Worm (Caenorhabditis elegans) whole organism, mixed stage, embryonic: ENCODE measurements around the gene clec-60.

Experiments
- M03D4.4 ChIP-seq: sonication (generic microtip); optimal IDR thresholded peaks from 2 replicates; lab custom pipeline; 2017; ENCODE audit warnings: mild to moderate bottlenecking, missing genetic modification characterization, missing compliant biosample characterization
- bed-3 ChIP-seq: fragments of 200-800 bp; sonication (Bioruptor generic); optimal IDR thresholded peaks from 3 replicates; lab custom pipeline; 2018; ENCODE audit warnings: mild to moderate bottlenecking, missing genetic modification characterization, moderate library complexity, missing compliant biosample characterization
- blmp-1 ChIP-seq: fragments of 150-350 bp; optimal IDR thresholded peaks from 2 replicates; lab custom pipeline; 2014; ENCODE audit warnings: missing biosample characterization, missing genetic modification characterization
- ceh-43 ChIP-seq: fragments of 200-800 bp; sonication (Bioruptor generic); optimal IDR thresholded peaks from 2 replicates; lab custom pipeline; 2018; ENCODE audit warnings: mild to moderate bottlenecking, missing genetic modification characterization, moderate library complexity, missing compliant biosample characterization
- ces-1 ChIP-seq: fragments of 150-350 bp; optimal IDR thresholded peaks from 2 replicates; lab custom pipeline; 2014; ENCODE audit warnings: missing biosample characterization, missing genetic modification reagents, missing genetic modification characterization
- cnd-1 ChIP-seq: fragments of 200-800 bp; sonication (Bioruptor generic); optimal IDR thresholded peaks from 2 replicates; lab custom pipeline; 2018; ENCODE audit warnings: mild to moderate bottlenecking, missing genetic modification characterization, missing compliant biosample characterization
- drap-1 ChIP-seq: fragments of 200-800 bp; sonication (Bioruptor generic); optimal IDR thresholded peaks from 3 replicates; lab custom pipeline; 2018; ENCODE audit warnings: mild to moderate bottlenecking, missing genetic modification characterization, missing compliant biosample characterization
- elt-1 ChIP-seq: sonication (generic microtip); optimal IDR thresholded peaks from 2 replicates; lab custom pipeline; 2017; ENCODE audit warnings: missing genetic modification characterization, mild to moderate bottlenecking, missing compliant biosample characterization, antibody characterized with exemption, moderate library complexity, borderline replicate concordance; ENCODE audit not compliant: insufficient read depth
- flh-1 ChIP-seq: fragments of 200-800 bp; sonication (Bioruptor generic); optimal IDR thresholded peaks from 2 replicates; lab custom pipeline; 2018; ENCODE audit warnings: mild to moderate bottlenecking, missing genetic modification characterization, moderate library complexity, missing compliant biosample characterization
- ham-2 ChIP-seq: fragments of 200-800 bp; sonication (Bioruptor generic); optimal IDR thresholded peaks from 2 replicates; lab custom pipeline; 2018; ENCODE audit warnings: mild to moderate bottlenecking, missing genetic modification characterization, missing compliant biosample characterization
- hlh-1 ChIP-seq: fragments of 150-350 bp; optimal IDR thresholded peaks from 2 replicates; lab custom pipeline; 2014; ENCODE audit warnings: missing biosample characterization, missing genetic modification reagents, missing genetic modification characterization
- lin-13 ChIP-seq: fragments of 150-350 bp; optimal IDR thresholded peaks from 2 replicates; lab custom pipeline; 2014; ENCODE audit warnings: missing biosample characterization, missing genetic modification characterization
- lsy-2 ChIP-seq: fragments of 150-350 bp; optimal IDR thresholded peaks from 2 replicates; lab custom pipeline; 2014; ENCODE audit warnings: missing biosample characterization, missing genetic modification characterization
- mep-1 ChIP-seq: fragments of 150-350 bp; optimal IDR thresholded peaks from 2 replicates; lab custom pipeline; 2017; ENCODE audit warnings: missing biosample characterization, missing genetic modification reagents, missing genetic modification characterization, inconsistent platforms
- mls-2 ChIP-seq: sonication (generic microtip); optimal IDR thresholded peaks from 2 replicates; lab custom pipeline; 2016; ENCODE audit warnings: mild to moderate bottlenecking, missing genetic modification characterization, moderate library complexity, missing compliant biosample characterization
- nhr-12 ChIP-seq: fragments of 150-350 bp; optimal IDR thresholded peaks from 2 replicates; lab custom pipeline; 2014; ENCODE audit warnings: missing biosample characterization, missing genetic modification characterization
- nhr-237 ChIP-seq: fragments of 150-350 bp; optimal IDR thresholded peaks from 2 replicates; lab custom pipeline; 2014; ENCODE audit warnings: missing biosample characterization, missing genetic modification characterization
- nhr-28 ChIP-seq: fragments of 150-350 bp; optimal IDR thresholded peaks from 2 replicates; lab custom pipeline; 2014; ENCODE audit warnings: missing biosample characterization, missing genetic modification characterization
- nhr-76 ChIP-seq: sonication (generic microtip); optimal IDR thresholded peaks from 2 replicates; lab custom pipeline; 2017; ENCODE audit warnings: missing biosample characterization, missing genetic modification characterization
- pha-4 ChIP-seq: fragments of 150-350 bp; optimal IDR thresholded peaks from 2 replicates; lab custom pipeline; 2018; ENCODE audit warnings: missing biosample characterization, missing genetic modification reagents, missing genetic modification characterization
- sem-2 ChIP-seq: fragments of 200-800 bp; sonication (Bioruptor generic); optimal IDR thresholded peaks from 2 replicates; lab custom pipeline; 2018; ENCODE audit warnings: mild to moderate bottlenecking, missing genetic modification characterization, missing compliant biosample characterization
- snpc-4 ChIP-seq: fragments of 150-350 bp; optimal IDR thresholded peaks from 2 replicates; lab custom pipeline; 2014; ENCODE audit warnings: missing biosample characterization, missing genetic modification characterization
- sptf-1 ChIP-seq: sonication (generic microtip); optimal IDR thresholded peaks from 2 replicates; lab custom pipeline; 2017; ENCODE audit warnings: mild to moderate bottlenecking, missing genetic modification characterization, moderate library complexity, missing compliant biosample characterization
- unc-120 ChIP-seq: sonication (generic microtip); optimal IDR thresholded peaks from 2 replicates; lab custom pipeline; 2017; ENCODE audit warnings: missing genetic modification characterization, missing compliant biosample characterization; ENCODE audit not compliant: poor library complexity, severe bottlenecking
- unc-39 ChIP-seq: fragments of 150-350 bp; optimal IDR thresholded peaks from 2 replicates; lab custom pipeline; 2014; ENCODE audit warnings: missing biosample characterization, missing genetic modification characterization
- unc-62 ChIP-seq: fragments of 150-350 bp; optimal IDR thresholded peaks from 2 replicates; lab custom pipeline; 2014; ENCODE audit warnings: missing biosample characterization, missing genetic modification reagents, missing genetic modification characterization
- zip-8 ChIP-seq: fragments of 150-350 bp; optimal IDR thresholded peaks from 2 replicates; lab custom pipeline; 2014; ENCODE audit warnings: missing biosample characterization, missing genetic modification characterization
- ztf-11 ChIP-seq: fragments of 150-350 bp; optimal IDR thresholded peaks from 2 replicates; lab custom pipeline; 2014; ENCODE audit warnings: missing biosample characterization, missing genetic modification characterization

clec-60 gene

ce11 chrII:10471790-10472189, 9.9 kb downstream of the clec-60 start, which contains the start of gene ZK666.2:
TSS of gene ZK666.2 (minus strand) at chrII:10471890.
- no peak for TF ChIP-seq zip-8 (tag; lab: Kevin White, UChicago)
- TF ChIP-seq ces-1 = no peak
- TF ChIP-seq nhr-28 (tag; lab: Kevin White, UChicago) = no peak
- no peak for TF ChIP-seq M03D4.4
- TF ChIP-seq hlh-1 (tag; lab: Kevin White, UChicago) = no peak
- no peak for TF ChIP-seq nhr-76 (tag; lab: Kevin White, UChicago)
- no peak for TF ChIP-seq unc-120 (tag; lab: Kevin White, UChicago)
- no peak for TF ChIP-seq ham-2 (GFP tag; lab: Kevin White, UChicago)
- TF ChIP-seq nhr-237 (tag; lab: Kevin White, UChicago) = no peak
- no peak for TF ChIP-seq ceh-43
- TF ChIP-seq sptf-1 = no peak
- no peak for TF ChIP-seq lsy-2 (tag; lab: Kevin White, UChicago)

- TF ChIP-seq unc-39 (tag; lab: Kevin White, UChicago) = no peak
- TF ChIP-seq nhr-76 (tag; lab: Kevin White, UChicago) = no peak
- no peak for TF ChIP-seq elt-1 (tag; lab: Kevin White, UChicago)
- TF ChIP-seq, all 35 proteins: peak for 0
Measured at ce11 chrII:10471247-10471646, 10.4 kb downstream of the clec-60 start, which contains the start of gene ZK666.1. TSS of gene ZK666.1 (minus strand) at chrII:10471347.

DNA sequence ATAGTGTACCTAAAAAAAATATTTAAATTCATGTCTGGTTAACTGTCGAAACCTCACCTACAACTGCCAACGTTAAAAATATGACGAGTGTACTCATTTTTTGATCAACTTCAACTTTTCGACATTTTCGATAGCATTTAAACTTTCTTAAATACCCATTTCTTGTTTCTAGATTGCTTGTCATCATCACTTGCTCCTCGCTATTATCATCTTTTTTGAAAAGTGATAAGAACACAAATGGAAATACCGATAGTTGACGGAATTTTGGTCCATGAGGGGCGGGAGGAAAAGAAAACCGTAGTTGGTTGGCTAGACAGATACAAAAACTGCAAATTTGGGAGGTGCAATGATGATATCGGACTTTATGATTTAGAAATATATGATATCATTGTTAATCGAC, 11.5 kb downstream of the clec-60 start, which contains the start of gene clec-143:
Gene clec-143 (minus strand): TSS at position 139 of the 400 bp plus-strand sequence.
- TF ChIP-seq cnd-1 (no peak), lsy-2 (tag; lab: Kevin White, UChicago) (no peak), mep-1 (tag; lab: Kevin White, UChicago) (no peak), zip-8 (tag; lab: Kevin White, UChicago) (no peak), unc-120 (tag; lab: Kevin White, UChicago) (no peak), nhr-76 (tag; lab: Kevin White, UChicago) (no peak), ztf-11 (tag; lab: Kevin White, UChicago) (no peak), ceh-43 (no peak), sptf-1 (no peak)

DNA sequence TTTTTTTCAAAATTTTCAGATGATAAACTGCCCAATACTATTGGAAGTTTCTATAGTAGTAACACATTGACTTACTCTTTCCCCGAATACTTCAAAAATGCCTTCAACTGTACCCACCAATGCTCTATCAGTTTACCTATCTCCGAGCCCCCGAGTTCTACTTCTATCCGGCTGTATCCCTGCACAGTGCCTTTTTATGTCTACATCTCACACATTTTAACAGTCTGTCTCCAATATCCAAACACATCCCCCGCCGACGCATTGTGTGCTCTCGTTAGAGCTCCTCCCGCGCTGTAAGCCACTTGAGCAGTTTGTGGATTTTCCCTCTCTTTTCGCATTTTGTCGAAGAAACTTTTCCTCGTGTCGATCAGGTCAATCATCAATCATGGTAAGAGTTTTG, 15.1 kb downstream of the clec-60 start, which contains the start of gene tnc-2:
Gene tnc-2 (plus strand): TSS at position 301 of the 400 bp plus-strand sequence.
- TF ChIP-seq M03D4.4 (no peak), zip-8 (tag; lab: Kevin White, UChicago) (no peak), flh-1 (GFP tag; lab: Kevin White, UChicago) (no peak), lsy-2 (tag; lab: Kevin White, UChicago) (no peak), nhr-76 (tag; lab: Kevin White, UChicago) (no peak), mep-1 (tag; lab: Kevin White, UChicago) (no peak), bed-3 (GFP tag; lab: Kevin White, UChicago) (no peak), nhr-12 (tag; lab: Kevin White, UChicago) (no peak), unc-62 (no peak), ces-1 (no peak), mls-2 (tag; lab: Kevin White, UChicago) (no peak), elt-1 (tag; lab: Kevin White, UChicago) (no peak), snpc-4 (no peak), lin-13 (tag; lab: Kevin White, UChicago) (no peak), nhr-28 (tag; lab: Kevin White, UChicago) (no peak), ztf-11 (tag; lab: Kevin White, UChicago) (no peak), blmp-1 (tag; lab: Kevin White, UChicago) (no peak), pha-4 (no peak), unc-39 (tag; lab: Kevin White, UChicago) (no peak)

- no peak for TF ChIP-seq sem-2 (GFP tag; lab: Kevin White, UChicago)
- no peak for TF ChIP-seq lsy-2 (tag; lab: Kevin White, UChicago)
- TF ChIP-seq cnd-1 = no peak
- no peak for TF ChIP-seq drap-1 (GFP tag; lab: Kevin White, UChicago)
Measured at ce11 chrII:10464230-10464920, 17.3 kb downstream of the clec-60 start, which contains the start of the genes ZK673.6 and sdz-37. TSS of gene ZK673.6 (minus strand) at chrII:10464330. TSS of gene sdz-37 (plus strand) at chrII:10464870.
